Worm (Caenorhabditis elegans) whole organism, L1 larva: Measurements from ENCODE around the gene Y48A6B.9.

Source experiments
- aly-2 ChIP-seq: fragments of 150-350 bp; optimal IDR thresholded peaks from 2 replicates; lab custom pipeline; 2014; ENCODE audit warnings: missing biosample characterization, missing genetic modification characterization
- blmp-1 ChIP-seq: fragments of 150-350 bp; optimal IDR thresholded peaks from 2 replicates; lab custom pipeline; 2014; ENCODE audit warnings: missing biosample characterization, missing genetic modification characterization
- ceh-82 ChIP-seq, 3 experiments: fragments of 150-350 bp in 1 of 3; sonication (generic microtip) in 2 of 3; optimal IDR thresholded peaks; 2 replicates each; lab custom pipeline; 2014 to 2017; ENCODE audit warnings: missing biosample characterization in 3 of 3, missing genetic modification characterization in 3 of 3
- elt-3 ChIP-seq, 6 experiments: fragments of 150-350 bp in 1 of 6; sonication (generic microtip); optimal IDR thresholded peaks; 2 replicates each; lab custom pipeline; 2017 to 2018; ENCODE audit warnings: missing biosample characterization in 6 of 6, missing genetic modification characterization in 6 of 6, inconsistent platforms in 1 of 6
- hpl-2 ChIP-seq: fragments of 150-350 bp; optimal IDR thresholded peaks from 2 replicates; lab custom pipeline; 2014; ENCODE audit warnings: missing biosample characterization, missing genetic modification reagents, missing genetic modification characterization
- jun-1 ChIP-seq: fragments of 150-350 bp; optimal IDR thresholded peaks from 2 replicates; lab custom pipeline; 2014; ENCODE audit warnings: missing biosample characterization, missing genetic modification reagents, missing genetic modification characterization
- mab-9 ChIP-seq: fragments of 200-800 bp; sonication (Bioruptor generic); IDR thresholded peaks from 2 replicates; pipeline ENCODE4 v1.3.6; 2022; ENCODE audit warnings: missing genetic modification reagents, missing genetic modification characterization, missing compliant biosample characterization
- mep-1 ChIP-seq: fragments of 150-350 bp; optimal IDR thresholded peaks from 2 replicates; lab custom pipeline; 2014; ENCODE audit warnings: missing biosample characterization, missing genetic modification characterization
- pag-3 ChIP-seq: sonication (generic microtip); optimal IDR thresholded peaks from 2 replicates; lab custom pipeline; 2017; ENCODE audit warnings: missing genetic modification characterization, mild to moderate bottlenecking, missing compliant biosample characterization, antibody characterized with exemption, borderline replicate concordance; ENCODE audit not compliant: insufficient read depth
- tbx-2 ChIP-seq: sonication (generic microtip); optimal IDR thresholded peaks from 2 replicates; lab custom pipeline; 2016; ENCODE audit warnings: missing genetic modification characterization, missing compliant biosample characterization

DNA sequence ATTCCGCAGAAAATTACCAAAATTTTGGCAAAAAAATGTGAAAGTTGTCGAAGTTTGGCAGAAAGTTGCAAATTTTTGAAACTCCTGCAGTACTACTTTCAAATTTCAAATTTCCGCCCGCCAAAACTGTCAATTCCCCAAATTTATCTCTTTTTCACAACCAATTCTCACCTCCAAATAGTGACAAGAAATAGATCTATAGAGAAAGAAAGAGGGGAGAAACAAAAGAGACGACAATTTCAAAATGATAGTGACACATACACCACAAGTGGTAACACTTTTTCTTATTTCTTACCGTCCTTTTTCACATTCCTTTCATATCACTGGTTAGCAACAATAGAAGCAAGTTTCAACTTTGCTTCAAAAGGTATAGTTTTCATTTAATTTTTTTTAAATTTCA lies 51.0 kb downstream of the Y48A6B.9 start:
- TF ChIP-seq elt-3 (tag; optimal IDR thresholded peaks at IDR 0.05; lab: Kevin White, UChicago) (no peak), pag-3 (tag; lab: Kevin White, UChicago) (no peak), mep-1 (no peak), hpl-2 (no peak), jun-1 (tag; lab: Kevin White, UChicago) (no peak), ceh-82 (tag; optimal IDR thresholded peaks at IDR 0.05; lab: Kevin White, UChicago) (no peak), aly-2 (tag; lab: Kevin White, UChicago) (no peak), mab-9 (no peak), tbx-2 (no peak), blmp-1 (peak; percentile 28)
